Worm (Caenorhabditis elegans) whole organism, L4/young adult: ENCODE measurements around the gene mct-5.

Experiments used
- W03F9.2 ChIP-seq: fragments of 150-350 bp; optimal IDR thresholded peaks from 2 replicates; lab custom pipeline; 2014; ENCODE audit warnings: missing biosample characterization, missing genetic modification characterization
- dao-5 ChIP-seq: sonication (generic microtip); optimal IDR thresholded peaks from 2 replicates; lab custom pipeline; 2016; ENCODE audit warnings: missing genotype, missing genetic modification characterization, moderate library complexity, missing compliant biosample characterization
- him-1 ChIP-seq: sonication (generic microtip); optimal IDR thresholded peaks from 2 replicates; lab custom pipeline; 2016; ENCODE audit warnings: missing genotype, missing genetic modification reagents, missing genetic modification characterization, missing compliant biosample characterization

DNA sequence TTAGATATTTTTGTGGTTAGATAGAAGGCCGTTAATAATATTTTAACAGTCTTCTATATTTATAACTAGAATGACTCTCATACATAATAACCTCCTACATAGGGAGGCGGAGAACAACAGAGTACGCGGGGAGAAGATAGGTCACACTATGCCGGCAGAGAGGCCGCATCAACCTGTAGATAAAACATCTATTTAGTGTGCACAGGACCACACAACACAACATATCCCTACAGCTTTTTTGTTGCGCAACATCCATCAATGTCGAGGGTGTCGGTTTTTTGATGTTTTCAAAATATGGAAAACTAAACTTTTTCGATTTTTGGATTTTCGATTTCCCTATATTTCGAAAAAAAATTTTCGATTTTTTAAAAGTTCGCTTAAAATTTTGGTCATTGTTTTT, 7.5 kb downstream of the mct-5 start:
- TF ChIP-seq him-1 = no peak
- TF ChIP-seq W03F9.2 (tag; lab: Kevin White, UChicago) = no peak
- no peak for TF ChIP-seq dao-5 (tag; lab: Kevin White, UChicago)
